Fruit fly (Drosophila melanogaster) whole organism, embryonic: ENCODE data around the gene trx.

Experiments used
- CG10147 ChIP-seq: fragments of 200-800 bp; sonication (Bioruptor generic); optimal IDR thresholded peaks from 2 replicates; lab custom pipeline; 2019; ENCODE audit warnings: missing biosample characterization, mild to moderate bottlenecking, missing genetic modification characterization, moderate library complexity
- CG12104 ChIP-seq: fragments of 200-800 bp; sonication (Bioruptor generic); optimal IDR thresholded peaks from 3 replicates; lab custom pipeline; 2016; ENCODE audit warnings: missing biosample characterization, missing genetic modification characterization
- CG12744 ChIP-seq: fragments of 200-800 bp; sonication (Bioruptor generic); optimal IDR thresholded peaks from 2 replicates; lab custom pipeline; 2016; ENCODE audit warnings: missing biosample characterization, missing genetic modification characterization
- CG12769 ChIP-seq: fragments of 200-800 bp; sonication (Bioruptor generic); optimal IDR thresholded peaks from 2 replicates; lab custom pipeline; 2019; ENCODE audit warnings: missing biosample characterization, mild to moderate bottlenecking, missing genetic modification characterization, moderate library complexity
- CG17186 ChIP-seq: fragments of 200-800 bp; sonication (Bioruptor generic); optimal IDR thresholded peaks from 3 replicates; lab custom pipeline; 2017; ENCODE audit warnings: missing biosample characterization, missing genetic modification reagents, missing genetic modification characterization
- CG17385 ChIP-seq: fragments of 200-800 bp; sonication (Bioruptor generic); optimal IDR thresholded peaks from 3 replicates; lab custom pipeline; 2018; ENCODE audit warnings: missing biosample characterization, mild to moderate bottlenecking, missing genetic modification characterization
- CG17612 ChIP-seq: fragments of 200-800 bp; sonication (Bioruptor generic); IDR thresholded peaks from 2 replicates; pipeline ENCODE4 v1.3.6; 2022; ENCODE audit warnings: missing biosample characterization, missing genetic modification characterization
- CG2120 ChIP-seq: fragments of 200-800 bp; sonication (Bioruptor generic); optimal IDR thresholded peaks from 3 replicates; lab custom pipeline; 2016; ENCODE audit warnings: missing biosample characterization, missing genetic modification characterization
- CG6791 ChIP-seq: fragments of 200-800 bp; sonication (Bioruptor generic); IDR thresholded peaks from 3 replicates; pipeline ENCODE4 v1.3.6; 2022; ENCODE audit warnings: missing biosample characterization, missing genetic modification characterization; ENCODE audit not compliant: partially characterized antibody
- CG7556 ChIP-seq: fragments of 200-800 bp; sonication (Bioruptor generic); optimal IDR thresholded peaks from 2 replicates; lab custom pipeline; 2017; ENCODE audit warnings: missing biosample characterization, mild to moderate bottlenecking, missing genetic modification characterization
- CG7745 ChIP-seq: fragments of 200-800 bp; sonication (Bioruptor generic); optimal IDR thresholded peaks from 2 replicates; lab custom pipeline; 2018; ENCODE audit warnings: missing biosample characterization, mild to moderate bottlenecking, missing genetic modification characterization, moderate library complexity
- CG8359 ChIP-seq: fragments of 200-800 bp; sonication (Bioruptor generic); optimal IDR thresholded peaks from 2 replicates; lab custom pipeline; 2017; ENCODE audit warnings: missing biosample characterization, mild to moderate bottlenecking, missing genetic modification characterization, borderline replicate concordance
- CG9215 ChIP-seq: fragments of 200-800 bp; sonication (Bioruptor generic); IDR thresholded peaks from 2 replicates; pipeline ENCODE4 v1.3.6; 2022; ENCODE audit warnings: missing biosample characterization, missing genetic modification characterization
- CG9932 ChIP-seq: fragments of 200-800 bp; sonication (Bioruptor generic); IDR thresholded peaks from 2 replicates; pipeline ENCODE4 v1.3.6; 2022; ENCODE audit warnings: missing biosample characterization, missing genetic modification characterization
- D19A ChIP-seq: fragments of 200-800 bp; optimal IDR thresholded peaks from 3 replicates; lab custom pipeline; 2019; ENCODE audit warnings: missing biosample characterization, mild to moderate bottlenecking, missing genetic modification characterization, moderate library complexity
- D19B ChIP-seq: fragments of 200-800 bp; sonication (Bioruptor generic); optimal IDR thresholded peaks from 2 replicates; lab custom pipeline; 2017; ENCODE audit warnings: missing biosample characterization, mild to moderate bottlenecking, missing genetic modification characterization
- Dip3 ChIP-seq: fragments of 200-800 bp; sonication (Bioruptor generic); optimal IDR thresholded peaks from 3 replicates; lab custom pipeline; 2016; ENCODE audit warnings: missing biosample characterization, missing genetic modification characterization
- Dref ChIP-seq: fragments of 200-800 bp; sonication (Bioruptor generic); IDR thresholded peaks from 2 replicates; pipeline ENCODE4 v1.3.6; 2022; ENCODE audit warnings: missing biosample characterization, missing genetic modification characterization
- Elba2 ChIP-seq: fragments of 200-800 bp; sonication (Bioruptor generic); optimal IDR thresholded peaks from 3 replicates; lab custom pipeline; 2016; ENCODE audit warnings: missing biosample characterization, missing genetic modification characterization
- Ets65A ChIP-seq: fragments of 200-800 bp; sonication (Bioruptor generic); peaks from one replicate; lab custom pipeline; 2016; ENCODE audit warnings: missing biosample characterization, missing genetic modification characterization
- Ets97D ChIP-seq: fragments of 200-800 bp; sonication (Bioruptor generic); optimal IDR thresholded peaks from 3 replicates; lab custom pipeline; 2016; ENCODE audit warnings: missing biosample characterization, missing genetic modification characterization
- H15 ChIP-seq: fragments of 200-800 bp; sonication (Bioruptor generic); IDR thresholded peaks from 3 replicates; pipeline ENCODE4 v1.3.6; 2022; ENCODE audit warnings: missing biosample characterization, missing genetic modification characterization
- Neu2 ChIP-seq: fragments of 200-800 bp; sonication (Bioruptor generic); optimal IDR thresholded peaks from 3 replicates; lab custom pipeline; 2016; ENCODE audit warnings: missing biosample characterization, missing genetic modification characterization, borderline replicate concordance
- Nf-YC ChIP-seq: fragments of 200-800 bp; optimal IDR thresholded peaks from 3 replicates; lab custom pipeline; 2019; ENCODE audit warnings: missing biosample characterization, mild to moderate bottlenecking, missing genetic modification characterization, moderate library complexity
- Optix ChIP-seq: fragments of 200-800 bp; sonication (Bioruptor generic); IDR thresholded peaks from 3 replicates; pipeline ENCODE4 v1.3.6; 2022; ENCODE audit warnings: missing biosample characterization, missing genetic modification characterization
- Rfx ChIP-seq: fragments of 200-800 bp; sonication (Bioruptor generic); IDR thresholded peaks from 2 replicates; pipeline ENCODE4 v1.3.6; 2022; ENCODE audit warnings: missing biosample characterization, missing genetic modification characterization
- Sox102F ChIP-seq: fragments of 200-800 bp; sonication (Bioruptor generic); optimal IDR thresholded peaks from 2 replicates; lab custom pipeline; 2018; ENCODE audit warnings: missing biosample characterization, mild to moderate bottlenecking, missing genetic modification characterization, moderate library complexity
- ato ChIP-seq: fragments of 200-800 bp; sonication (Bioruptor generic); IDR thresholded peaks from 2 replicates; pipeline ENCODE4 v1.3.6; 2022; ENCODE audit warnings: missing biosample characterization, missing genetic modification characterization; ENCODE audit not compliant: partially characterized antibody
- bowl ChIP-seq: fragments of 200-800 bp; sonication (Bioruptor generic); IDR thresholded peaks from 2 replicates; pipeline ENCODE4 v1.3.6; 2022; ENCODE audit warnings: missing biosample characterization, missing genetic modification characterization
- crol ChIP-seq: fragments of 200-800 bp; sonication (Bioruptor generic); IDR thresholded peaks from 2 replicates; pipeline ENCODE4 v1.3.6; 2022; ENCODE audit warnings: missing biosample characterization, missing genetic modification characterization
- disco-r ChIP-seq: fragments of 200-800 bp; sonication (Bioruptor generic); optimal IDR thresholded peaks from 2 replicates; lab custom pipeline; 2016; ENCODE audit warnings: missing biosample characterization, missing genetic modification characterization
- emc ChIP-seq: fragments of 200-800 bp; sonication (Bioruptor generic); optimal IDR thresholded peaks from 2 replicates; lab custom pipeline; 2016; ENCODE audit warnings: missing biosample characterization, missing genetic modification characterization
- hth ChIP-seq: fragments of >200 bp; optimal IDR thresholded peaks from 2 replicates; lab custom pipeline; 2017; ENCODE audit warnings: inconsistent platforms
- phol ChIP-seq: fragments of 200-800 bp; sonication (Bioruptor generic); optimal IDR thresholded peaks from 3 replicates; lab custom pipeline; 2018; ENCODE audit warnings: missing biosample characterization, mild to moderate bottlenecking, missing genetic modification characterization, moderate library complexity
- pnt ChIP-seq: fragments of 200-800 bp; sonication (Bioruptor generic); optimal IDR thresholded peaks from 3 replicates; lab custom pipeline; 2016; ENCODE audit warnings: missing biosample characterization, missing genetic modification characterization
- pum ChIP-seq: fragments of 200-800 bp; sonication (Bioruptor generic); optimal IDR thresholded peaks from 2 replicates; lab custom pipeline; 2016; ENCODE audit warnings: missing biosample characterization, missing genetic modification characterization
- run ChIP-seq: fragments of 200-800 bp; sonication (Bioruptor generic); optimal IDR thresholded peaks from 3 replicates; lab custom pipeline; 2018; ENCODE audit warnings: missing biosample characterization, mild to moderate bottlenecking, missing genetic modification characterization
- slbo ChIP-seq: fragments of 200-800 bp; sonication (Bioruptor generic); IDR thresholded peaks from 2 replicates; pipeline ENCODE4 v1.3.6; 2022; ENCODE audit warnings: missing biosample characterization, missing genetic modification characterization
- stwl ChIP-seq: fragments of 200-800 bp; sonication (Bioruptor generic); optimal IDR thresholded peaks from 3 replicates; lab custom pipeline; 2018; ENCODE audit warnings: missing biosample characterization, mild to moderate bottlenecking, missing genetic modification characterization, moderate library complexity
- trh ChIP-seq: fragments of 200-800 bp; sonication (Bioruptor generic); optimal IDR thresholded peaks from 2 replicates; lab custom pipeline; 2016; ENCODE audit warnings: missing biosample characterization, missing genetic modification characterization
- unc-4 ChIP-seq: fragments of 200-800 bp; sonication (Bioruptor generic); IDR thresholded peaks from 2 replicates; pipeline ENCODE4 v1.3.6; 2022; ENCODE audit warnings: missing biosample characterization, missing genetic modification characterization; ENCODE audit not compliant: partially characterized antibody
- wek ChIP-seq: fragments of 200-800 bp; sonication (Bioruptor generic); optimal IDR thresholded peaks from 3 replicates; lab custom pipeline; 2018; ENCODE audit warnings: missing biosample characterization, mild to moderate bottlenecking, missing genetic modification characterization, moderate library complexity
- zf30C ChIP-seq: fragments of 200-800 bp; sonication (Bioruptor generic); optimal IDR thresholded peaks from 3 replicates; lab custom pipeline; 2018; ENCODE audit warnings: missing biosample characterization, mild to moderate bottlenecking, missing genetic modification characterization

Gene trx

DNA sequence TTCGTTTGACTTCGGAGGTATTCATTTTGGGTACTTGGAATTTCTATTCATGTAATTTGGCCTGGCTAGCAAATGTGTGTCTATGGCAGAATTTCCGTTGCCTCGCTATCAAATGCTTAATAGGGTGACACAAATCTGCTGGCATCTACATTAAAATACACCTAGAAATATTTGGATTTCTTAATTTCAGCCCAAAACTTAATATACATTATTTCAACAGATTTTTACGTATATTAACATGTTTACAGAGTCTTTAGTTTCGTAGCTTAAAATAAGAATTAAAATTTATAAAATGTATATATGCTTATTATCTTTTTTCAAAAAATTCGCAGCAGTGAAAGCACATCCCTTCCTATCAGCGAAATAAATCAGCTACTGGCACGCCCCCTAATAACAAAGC, 57.7 kb downstream of the trx start, which contains the start of gene CG9624:
Gene CG9624, minus strand, starts transcription at position 101 of the 400 bp plus-strand sequence.
- TF ChIP-seq Dref (GFP tag; lab: Robert Waterston, UW) (no peak), CG12744 (no peak), stwl (tag; lab: Kevin White, UChicago) (no peak), trh (GFP tag; lab: Kevin White, UChicago) (no peak), zf30C (no peak), phol (tag; lab: Kevin White, UChicago) (no peak), run (tag; lab: Kevin White, UChicago) (no peak), unc-4 (no peak), CG17186 (no peak), Neu2 (GFP tag; lab: Kevin White, UChicago) (no peak), Rfx (GFP tag; lab: Robert Waterston, UW) (no peak), bowl (GFP tag; lab: Robert Waterston, UW) (no peak), CG10147 (GFP tag; lab: Kevin White, UChicago) (no peak), CG6791 (no peak), CG7745 (tag; lab: Kevin White, UChicago) (no peak), Elba2 (no peak)

DNA sequence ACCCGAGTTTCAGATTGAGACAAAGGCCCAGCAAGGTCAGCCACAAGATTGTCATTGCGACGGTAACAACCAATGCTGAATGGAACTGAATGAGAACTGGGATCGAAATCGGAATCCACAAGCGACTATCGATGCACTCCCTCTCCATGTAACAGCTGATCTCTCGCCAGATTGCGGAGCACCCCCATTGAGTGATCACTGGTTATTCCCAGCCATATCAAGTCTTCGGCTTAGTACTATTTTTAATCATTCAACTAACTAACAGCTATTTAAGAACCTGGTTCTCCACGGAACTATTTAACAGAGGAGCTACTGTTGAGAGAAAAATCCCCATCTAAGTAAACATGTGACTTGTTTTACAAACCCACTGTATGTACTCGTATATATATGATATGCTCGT, 60.0 kb downstream of the trx start, which contains the start of gene CG9631:
Gene CG9631, minus strand, starts transcription at position 101 of the 400 bp plus-strand sequence.
- no peak for TF ChIP-seq CG12769 (tag; lab: Kevin White, UChicago)
- peak; percentile 6 for TF ChIP-seq Ets65A (GFP tag; lab: Kevin White, UChicago)

DNA sequence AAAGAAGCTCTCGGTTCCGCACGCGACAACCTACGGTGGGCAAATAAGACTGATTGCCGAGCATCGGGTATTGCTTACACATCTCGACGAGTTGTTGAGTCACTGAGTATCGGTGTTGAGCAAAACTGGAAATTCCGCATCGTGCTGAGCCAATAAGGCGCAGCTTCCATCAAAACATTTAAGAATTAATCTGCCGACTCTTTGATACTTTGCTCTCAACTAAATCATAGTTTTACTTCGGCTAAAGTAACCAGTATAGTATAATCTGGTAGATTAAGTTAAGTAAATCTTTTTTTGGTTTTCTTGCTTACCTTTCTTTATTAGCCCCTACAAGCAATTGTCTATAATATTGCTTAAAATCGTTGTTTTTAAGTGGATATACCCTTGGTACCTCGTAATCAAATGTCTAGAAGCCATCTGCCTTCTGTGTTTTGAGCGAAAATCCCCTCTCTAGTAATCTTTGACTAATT, 62.6 kb downstream of the trx start, which contains the start of gene Sp212:
Gene Sp212, minus strand, starts transcription at position 51 of the 470 bp plus-strand sequence.
- TF ChIP-seq Rfx (GFP tag; lab: Robert Waterston, UW) (peak; percentile 43; the same call in 1 of the 2 replicates), crol (no peak), Ets65A (GFP tag; lab: Kevin White, UChicago) (peak; percentile 49), CG9932 (peak; percentile 45; the same call in 1 of the 2 replicates), D19B (GFP tag; lab: Kevin White, UChicago) (peak; percentile 94), CG2120 (peak; percentile 55), pnt (GFP tag; lab: Kevin White, UChicago) (no peak), emc (GFP tag; lab: Kevin White, UChicago) (no peak), slbo (GFP tag; lab: Robert Waterston, UW) (peak; percentile 32; the same call in 1 of the 2 replicates), pum (no peak)
- TF ChIP-seq, all 482 proteins: peak for 6

DNA sequence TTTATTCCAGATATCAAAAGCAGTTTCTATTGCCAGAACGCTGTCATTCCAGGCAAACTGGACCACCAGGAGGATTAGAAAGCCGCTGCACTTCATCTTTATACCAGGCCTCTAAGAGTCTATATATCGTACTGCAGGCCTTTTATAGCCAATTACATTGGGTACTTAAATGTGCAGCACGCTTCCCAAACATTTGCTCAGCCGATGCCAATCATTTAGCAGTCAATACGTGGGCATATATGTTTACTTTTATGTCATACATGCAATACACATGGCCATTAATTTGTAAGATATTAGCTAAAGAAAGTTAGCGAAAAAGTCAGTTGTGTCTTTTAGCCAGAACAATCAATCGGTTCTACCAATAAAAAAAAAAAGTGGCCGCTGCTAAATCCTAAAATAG, 65.2 kb downstream of the trx start, which contains the start of gene CG33109:
Gene CG33109, minus strand, starts transcription at position 101 of the 400 bp plus-strand sequence.
- no peak for TF ChIP-seq disco-r
- TF ChIP-seq Dip3: no peak
- TF ChIP-seq hth: no peak
- no peak for TF ChIP-seq Optix (GFP tag; lab: Robert Waterston, UW)
- TF ChIP-seq wek (GFP tag; lab: Kevin White, UChicago): no peak
- TF ChIP-seq D19A: no peak
- TF ChIP-seq CG7556 (GFP tag; lab: Kevin White, UChicago): no peak
- no peak for TF ChIP-seq ato (GFP tag; lab: Robert Waterston, UW)
- TF ChIP-seq CG17612 (GFP tag; lab: Robert Waterston, UW): no peak
- TF ChIP-seq Sox102F (GFP tag; lab: Kevin White, UChicago): no peak
- TF ChIP-seq H15: no peak
- TF ChIP-seq CG8359 (GFP tag; lab: Kevin White, UChicago): no peak
- no peak for TF ChIP-seq CG9215 (GFP tag; lab: Robert Waterston, UW)
- TF ChIP-seq emc (GFP tag; lab: Kevin White, UChicago): no peak
- no peak for TF ChIP-seq Nf-YC (tag; lab: Kevin White, UChicago)
- TF ChIP-seq Ets97D (GFP tag; lab: Kevin White, UChicago): no peak
- TF ChIP-seq CG12104 (GFP tag; lab: Kevin White, UChicago): no peak
- no peak for TF ChIP-seq CG17385 (GFP tag; lab: Kevin White, UChicago)
